Fruit fly (Drosophila melanogaster): ENCODE results near the gene mRpS7.

Gene mRpS7

DNA sequence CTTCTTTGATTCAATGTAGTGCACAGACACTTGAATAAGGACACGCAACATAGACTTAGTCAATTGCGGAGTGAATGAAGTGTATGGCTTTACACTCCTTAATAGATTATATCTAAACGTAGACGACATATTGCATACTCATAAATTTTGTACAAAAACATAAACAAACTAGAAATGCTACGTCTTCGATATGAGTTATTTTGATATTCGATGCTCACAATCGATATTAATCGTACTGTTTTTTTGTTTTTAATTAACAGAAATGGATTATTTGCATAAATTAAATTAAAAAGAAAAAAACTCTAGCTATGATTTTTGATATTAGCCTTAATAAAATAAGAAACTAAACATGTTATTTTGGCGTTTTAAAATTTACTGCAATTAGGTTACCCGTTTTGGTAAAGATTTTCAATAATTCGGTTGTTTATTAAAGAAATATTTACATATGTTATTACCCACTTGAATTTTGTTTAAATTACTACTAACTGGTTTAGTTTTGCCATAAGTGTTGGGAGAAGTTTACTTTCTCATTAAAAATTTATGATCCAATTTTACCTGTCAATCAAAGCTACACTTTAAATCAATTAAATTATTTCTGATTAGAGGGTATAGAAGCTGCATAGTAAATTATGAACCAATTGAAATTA is 18.7 kb downstream of the mRpS7 start, which contains the start of the genes CG17768, LSm-4 and Ir31a:
Gene CG17768 (minus strand): TSS at position 196 of the 647 bp plus-strand sequence.
Gene LSm-4 (minus strand): TSS at position 196 of the 647 bp plus-strand sequence.
Gene Ir31a (plus strand): TSS at position 558 of the 647 bp plus-strand sequence.
- TF ChIP-seq CG8478 (optimal IDR thresholded peaks at IDR 0.05), result no peak
- no peak for TF ChIP-seq CTCF (optimal IDR thresholded peaks at IDR 0.05)

DNA sequence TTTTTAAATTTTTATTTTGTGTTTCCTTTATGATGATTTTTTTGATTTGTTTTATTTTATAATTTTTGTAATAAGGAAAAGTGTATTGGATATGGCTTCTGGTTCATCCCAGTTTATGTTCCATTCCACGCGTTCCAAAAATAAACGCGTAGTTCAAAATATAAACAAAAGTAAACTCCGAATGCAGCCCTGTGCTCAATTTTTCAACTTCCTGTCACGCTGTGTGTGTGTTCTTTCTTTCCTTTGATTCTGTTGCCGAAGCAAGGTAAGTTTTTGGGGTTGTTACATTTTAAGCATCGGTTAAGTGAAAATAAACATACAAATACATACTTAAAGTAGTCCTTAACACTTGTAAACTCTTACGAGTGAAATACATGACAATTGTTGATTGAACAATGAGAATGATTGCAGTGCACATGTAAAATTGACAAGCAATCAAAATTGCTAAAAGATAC is 21.7 kb downstream of the mRpS7 start, which contains the start of the genes Ip259 and RpS27A:
Gene Ip259 (plus strand): TSS at position 231 of the 455 bp plus-strand sequence.
Gene RpS27A (plus strand): TSS at position 231 of the 455 bp plus-strand sequence.
- TF ChIP-seq CG8478 (optimal IDR thresholded peaks at IDR 0.05) (no peak), CTCF (optimal IDR thresholded peaks at IDR 0.05) (peak in 1 of 2 experiments; percentile 11)

DNA sequence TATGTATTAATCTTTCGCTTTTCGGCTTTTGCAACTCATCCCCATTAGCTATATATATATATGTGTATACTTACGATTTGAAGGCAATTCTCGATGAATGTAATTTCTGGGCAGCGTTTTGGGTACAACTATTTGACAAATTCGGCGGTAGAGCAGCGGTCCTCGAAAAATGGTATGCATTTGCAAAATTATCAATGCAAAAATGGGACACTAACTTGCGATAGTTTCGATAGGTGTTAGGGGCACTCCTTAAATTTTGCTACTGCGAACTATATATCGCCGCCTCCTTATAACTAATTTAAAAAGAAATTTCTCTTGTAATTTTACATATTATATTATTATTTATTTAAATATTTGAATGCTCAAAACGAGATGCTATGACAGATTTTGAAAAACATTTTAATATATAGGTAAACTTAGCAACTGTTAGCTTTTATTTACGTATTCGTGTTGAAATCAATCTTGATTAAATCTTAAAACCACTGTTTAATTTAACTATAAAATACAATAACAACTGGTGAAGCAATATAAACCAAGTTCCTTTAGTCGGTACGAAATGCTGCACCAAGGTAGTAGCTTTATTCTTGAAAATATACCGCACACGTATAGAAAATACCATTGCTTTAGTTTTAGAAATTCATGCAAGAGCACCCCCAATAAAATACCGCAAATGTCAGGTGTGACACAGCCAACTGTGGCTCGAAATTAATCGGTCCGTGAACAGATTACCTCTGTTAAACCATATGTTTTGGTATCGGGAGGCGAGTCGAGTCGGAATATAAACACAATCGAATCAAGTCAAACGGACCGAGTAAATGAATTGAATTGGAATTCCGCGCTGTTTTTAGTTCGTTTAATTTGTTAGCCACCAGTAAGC is 27.0 kb downstream of the mRpS7 start, which contains the start of the genes CG5355 and Klp31E:
Gene CG5355 (minus strand): TSS at position 213 of the 877 bp plus-strand sequence.
Gene Klp31E (plus strand): TSS at position 767 of the 877 bp plus-strand sequence.
- TF ChIP-seq CTCF (optimal IDR thresholded peaks at IDR 0.05), result no peak
- TF ChIP-seq CG8478 (optimal IDR thresholded peaks at IDR 0.05), result no peak

DNA sequence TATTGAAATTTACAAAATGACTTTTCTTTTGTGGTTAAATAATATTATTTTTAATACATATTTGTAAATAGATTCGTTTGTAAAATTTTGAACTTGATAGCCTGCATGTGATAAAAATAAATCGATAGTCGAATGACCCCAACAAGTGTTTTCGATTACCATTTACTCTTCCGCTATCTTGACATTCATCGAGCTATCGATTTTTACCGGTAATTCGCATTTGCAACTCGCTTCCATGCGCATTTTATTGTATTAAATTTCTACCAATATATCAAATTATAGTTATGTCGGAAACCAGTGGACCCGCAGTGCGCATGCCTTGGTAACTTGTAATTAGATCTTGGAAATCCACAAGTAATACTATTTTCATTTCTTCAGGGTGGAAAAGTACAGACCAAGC is 32.5 kb downstream of the mRpS7 start, which contains the start of gene RfC3:
Gene RfC3 (plus strand): TSS at position 210 of the 400 bp plus-strand sequence.
- TF ChIP-seq CG8478 (optimal IDR thresholded peaks at IDR 0.05), result no peak
- TF ChIP-seq CTCF (optimal IDR thresholded peaks at IDR 0.05), result no peak

DNA sequence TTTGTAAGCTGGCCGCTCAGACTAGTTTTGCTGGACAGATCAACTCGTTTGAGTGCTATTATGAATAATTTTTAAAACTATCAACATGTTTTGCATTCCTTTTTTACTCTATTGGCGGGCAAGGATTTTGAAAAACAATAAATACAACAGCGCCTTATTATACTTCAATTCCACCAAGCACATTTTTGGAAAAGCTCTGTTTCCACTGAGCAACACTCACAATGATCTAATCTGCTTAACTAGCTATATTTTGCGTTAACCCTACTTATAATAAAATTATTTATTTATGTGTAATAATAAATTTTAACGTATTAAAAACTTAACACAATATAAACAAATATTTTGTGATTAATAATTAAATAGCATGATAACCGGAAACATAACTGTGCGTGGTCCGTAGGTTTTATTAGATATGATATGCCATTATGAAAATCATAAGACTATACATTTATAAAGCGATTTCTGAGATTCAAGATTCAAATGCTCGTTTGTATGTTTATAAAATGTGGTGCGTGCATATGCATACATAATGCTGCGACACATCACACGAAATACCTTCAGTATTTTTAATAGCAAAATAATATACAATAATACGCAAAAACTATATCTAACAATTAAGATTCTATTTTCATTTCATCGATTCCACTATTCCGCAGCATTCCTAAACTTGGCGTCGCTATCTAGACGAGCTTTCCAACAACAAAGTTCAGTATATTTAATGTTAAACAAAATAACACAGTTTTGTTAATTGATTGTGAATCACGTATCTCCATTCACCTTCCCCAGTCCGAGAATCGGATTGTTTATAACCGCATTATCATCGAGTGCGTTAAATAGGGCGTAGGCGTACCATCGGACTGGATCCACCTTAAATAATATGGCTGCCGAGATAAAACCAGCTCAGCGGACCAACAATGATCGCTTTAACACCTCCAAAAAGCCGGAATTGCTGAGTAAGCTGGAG is 36.5 kb downstream of the mRpS7 start, which contains the start of the genes pie and Wdfy2:
Gene pie (minus strand): TSS at position 138 of the 964 bp plus-strand sequence.
Gene Wdfy2 (plus strand): TSS at position 649 of the 964 bp plus-strand sequence.
- TF ChIP-seq CG8478 (optimal IDR thresholded peaks at IDR 0.05), result no peak
- no peak for TF ChIP-seq CTCF (optimal IDR thresholded peaks at IDR 0.05)

DNA sequence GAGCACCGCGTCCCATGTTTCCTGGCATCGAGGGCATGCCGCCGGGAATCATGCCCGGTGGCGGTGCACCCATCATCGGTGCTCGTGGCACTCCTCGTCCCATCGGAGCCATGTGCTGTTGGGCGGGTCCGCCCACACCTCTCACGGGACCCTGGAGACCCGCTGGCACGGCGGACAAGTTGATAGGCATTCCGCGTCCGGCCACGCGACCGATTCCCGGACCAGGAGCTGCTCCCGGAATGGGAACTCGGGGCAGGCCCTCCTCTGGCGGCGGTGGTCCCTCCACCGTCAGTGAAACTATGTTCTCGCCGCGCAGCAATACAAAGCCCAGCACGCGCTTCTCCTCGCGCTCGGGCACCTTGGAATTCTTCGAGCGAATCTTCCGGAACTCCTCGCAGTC is 39.1 kb downstream of the mRpS7 start:
- no peak for TF ChIP-seq CG8478 (optimal IDR thresholded peaks at IDR 0.05)
- TF ChIP-seq CTCF (optimal IDR thresholded peaks at IDR 0.05), result no peak

DNA sequence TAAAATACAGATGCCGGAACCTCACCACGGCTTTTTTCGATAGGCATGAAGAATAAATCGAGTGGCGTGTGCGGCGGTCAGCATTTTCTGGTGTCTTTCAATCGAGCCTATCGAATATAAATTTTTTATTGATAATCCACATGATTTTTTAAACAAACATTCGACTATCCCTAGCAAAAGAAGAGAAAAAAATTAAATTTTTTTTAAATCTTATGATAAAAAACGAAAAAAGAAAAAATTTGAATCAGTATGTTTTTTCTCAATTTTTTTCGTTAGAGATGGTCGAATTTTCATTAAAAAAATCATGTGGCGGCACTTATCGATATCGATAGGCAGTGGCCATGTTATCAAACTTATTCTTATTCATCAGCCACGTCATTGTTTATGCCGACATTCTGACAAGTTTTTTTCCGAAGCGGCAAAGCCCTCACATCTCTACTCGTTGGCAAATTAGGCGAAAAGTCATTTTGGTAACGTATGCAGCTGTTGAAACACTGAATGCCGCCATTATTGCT is 40.1 kb downstream of the mRpS7 start, which contains the start of the genes SmB and KdelR:
Gene SmB (minus strand): TSS at position 94 of the 515 bp plus-strand sequence.
Gene KdelR (plus strand): TSS at position 354 of the 515 bp plus-strand sequence.
- no peak for TF ChIP-seq CG8478 (optimal IDR thresholded peaks at IDR 0.05)
- no peak for TF ChIP-seq CTCF (optimal IDR thresholded peaks at IDR 0.05)

DNA sequence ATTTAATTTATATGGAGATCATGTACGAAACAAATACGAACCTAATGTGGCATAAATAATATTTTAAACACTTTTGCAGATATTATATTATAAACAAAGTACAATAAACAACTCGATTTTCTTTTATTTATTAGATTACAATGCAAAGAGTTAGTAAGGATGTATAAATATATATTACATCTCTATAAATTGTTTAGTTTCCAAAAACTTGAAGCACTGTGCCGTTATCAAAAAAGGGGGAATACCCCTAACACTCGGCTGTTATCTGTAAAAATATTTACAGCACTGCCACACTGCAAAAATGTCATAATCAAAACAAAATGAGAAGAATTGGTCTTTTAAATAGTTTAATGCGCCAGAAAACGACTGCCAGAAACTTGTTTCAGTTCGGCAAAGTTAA is 42.1 kb downstream of the mRpS7 start, which contains the start of gene CG5188:
Gene CG5188 (plus strand): TSS at position 302 of the 400 bp plus-strand sequence.
- TF ChIP-seq CG8478 (optimal IDR thresholded peaks at IDR 0.05), result no peak
- no peak for TF ChIP-seq CTCF (optimal IDR thresholded peaks at IDR 0.05)

DNA sequence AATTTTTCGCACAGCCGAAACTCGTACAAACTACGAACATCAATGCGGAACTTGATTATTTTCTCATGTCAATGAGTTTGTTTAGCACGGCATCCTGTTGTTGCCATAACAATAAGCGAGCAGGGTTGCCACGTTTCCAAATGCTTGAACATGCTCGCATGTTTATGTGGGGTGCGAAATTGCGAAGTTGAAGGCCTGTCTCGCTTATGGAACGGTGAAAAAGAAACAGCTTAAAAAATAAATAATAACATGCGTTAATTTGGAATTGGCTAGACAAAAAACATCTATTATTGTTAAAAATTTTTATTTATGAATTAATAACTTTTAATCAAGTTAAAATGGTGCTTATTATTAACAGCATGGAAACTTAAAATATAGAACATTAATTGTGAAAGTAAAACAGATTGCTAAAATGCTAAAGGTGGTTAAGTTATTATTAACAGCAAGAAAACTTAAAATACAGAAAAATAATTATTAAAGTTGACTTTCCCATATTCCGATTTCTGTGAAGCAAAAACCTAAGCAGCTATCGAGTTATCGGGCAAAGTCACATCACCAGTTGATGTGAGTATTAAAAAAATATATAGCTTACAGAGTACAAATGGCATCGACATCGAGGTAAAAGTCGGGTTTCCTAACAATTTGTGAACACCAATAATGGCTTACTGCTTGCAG is 44.5 kb downstream of the mRpS7 start, which contains the start of the genes Bug22 and TfIIB:
Gene Bug22 (minus strand): TSS at position 117 of the 675 bp plus-strand sequence.
Gene TfIIB (plus strand): TSS at position 537 of the 675 bp plus-strand sequence.
- no peak for TF ChIP-seq CG8478 (optimal IDR thresholded peaks at IDR 0.05)
- no peak for TF ChIP-seq CTCF (optimal IDR thresholded peaks at IDR 0.05)

DNA sequence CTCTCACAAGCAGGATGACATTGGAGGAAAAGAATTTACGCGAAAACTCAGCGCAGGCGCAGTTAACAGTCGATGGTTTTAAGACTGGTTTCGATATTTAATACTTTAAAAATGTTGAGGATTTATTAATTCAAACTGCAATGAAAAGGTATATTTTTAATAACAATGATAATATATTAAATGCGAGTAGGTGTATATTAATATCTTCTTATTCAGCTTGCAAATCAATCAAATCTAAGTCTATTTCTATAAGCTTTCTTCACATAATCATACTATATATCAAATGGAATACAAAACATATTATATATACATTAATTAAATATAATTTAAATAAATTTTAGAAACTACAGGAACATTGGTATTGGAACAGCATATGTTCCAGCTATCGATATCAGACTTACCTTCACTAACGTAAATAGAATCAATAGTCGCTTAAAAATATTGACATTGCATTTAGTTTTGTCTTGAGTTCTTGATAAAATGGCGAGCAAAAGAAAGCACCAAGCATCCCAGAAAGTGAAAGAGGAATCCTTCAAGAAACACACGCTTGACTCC is 49.2 kb downstream of the mRpS7 start, which contains the start of the genes TBC1D16 and holn1:
Gene TBC1D16 (minus strand): TSS at position 51 of the 555 bp plus-strand sequence.
Gene holn1 (plus strand): TSS at position 390 of the 555 bp plus-strand sequence.
- TF ChIP-seq CG8478 (optimal IDR thresholded peaks at IDR 0.05), result no peak
- TF ChIP-seq CTCF (optimal IDR thresholded peaks at IDR 0.05), result no peak

Measured in S2 (cell line).